Fruit fly (Drosophila melanogaster) whole organism, embryonic: ENCODE measurements around the gene Trpgamma.
A peak's percentile ranks its signal among the peaks of the same experiment; 100 is the strongest.

Experiments used
- BEAF-32 ChIP-seq: fragments of 200-800 bp; sonication (Bioruptor generic); optimal IDR thresholded peaks from 3 replicates; lab custom pipeline; 2017; ENCODE audit warnings: missing biosample characterization, missing genetic modification characterization, mild to moderate bottlenecking, moderate library complexity, missing genetic modification reagents
- CG10462 ChIP-seq: fragments of 200-800 bp; sonication (Bioruptor generic); optimal IDR thresholded peaks from 2 replicates; lab custom pipeline; 2016; ENCODE audit warnings: missing biosample characterization, missing genetic modification characterization
- CG11398 ChIP-seq: fragments of 200-800 bp; sonication (Bioruptor generic); optimal IDR thresholded peaks from 2 replicates; lab custom pipeline; 2016; ENCODE audit warnings: missing biosample characterization, missing genetic modification characterization
- CG12155 ChIP-seq: fragments of 200-800 bp; sonication (Bioruptor generic); optimal IDR thresholded peaks from 3 replicates; lab custom pipeline; 2016; ENCODE audit warnings: missing biosample characterization, missing genetic modification characterization
- CG1233 ChIP-seq: fragments of 200-800 bp; sonication (Bioruptor generic); optimal IDR thresholded peaks from 4 replicates; lab custom pipeline; 2018; ENCODE audit warnings: missing biosample characterization, mild to moderate bottlenecking, missing genetic modification characterization
- CG13894 ChIP-seq: fragments of 200-800 bp; sonication (Bioruptor generic); optimal IDR thresholded peaks from 3 replicates; lab custom pipeline; 2018; ENCODE audit warnings: missing biosample characterization, mild to moderate bottlenecking, missing genetic modification characterization, moderate library complexity
- CG14860 ChIP-seq: fragments of 200-800 bp; sonication (Bioruptor generic); IDR thresholded peaks from 3 replicates; pipeline ENCODE4 v1.3.6; 2022; ENCODE audit warnings: missing biosample characterization, missing genetic modification characterization; ENCODE audit not compliant: partially characterized antibody
- CG15601 ChIP-seq: fragments of 200-800 bp; sonication (Bioruptor generic); optimal IDR thresholded peaks from 3 replicates; lab custom pipeline; 2019; ENCODE audit warnings: missing biosample characterization, mild to moderate bottlenecking, missing genetic modification characterization, moderate library complexity
- CG17829 ChIP-seq: fragments of 200-800 bp; optimal IDR thresholded peaks from 2 replicates; lab custom pipeline; 2019; ENCODE audit warnings: missing biosample characterization, mild to moderate bottlenecking, missing genetic modification characterization, moderate library complexity
- CG1832 ChIP-seq: fragments of 200-800 bp; sonication (Bioruptor generic); optimal IDR thresholded peaks from 2 replicates; lab custom pipeline; 2017; ENCODE audit warnings: missing biosample characterization, mild to moderate bottlenecking, missing genetic modification characterization, inconsistent platforms
- CG18476 ChIP-seq: fragments of 200-800 bp; sonication (Bioruptor generic); optimal IDR thresholded peaks from 2 replicates; lab custom pipeline; 2016; ENCODE audit warnings: missing biosample characterization, mild to moderate bottlenecking, missing genetic modification characterization
- CG2199 ChIP-seq: fragments of 200-800 bp; sonication (Bioruptor generic); IDR thresholded peaks from 3 replicates; pipeline ENCODE4 v1.3.6; 2022; ENCODE audit warnings: missing biosample characterization, missing genetic modification characterization
- CG3281 ChIP-seq: fragments of 200-800 bp; sonication (Bioruptor generic); optimal IDR thresholded peaks from 3 replicates; lab custom pipeline; 2017; ENCODE audit warnings: missing biosample characterization, mild to moderate bottlenecking, missing genetic modification characterization
- CG33213 ChIP-seq: fragments of 200-800 bp; sonication (Bioruptor generic); optimal IDR thresholded peaks from 3 replicates; lab custom pipeline; 2016; ENCODE audit warnings: missing biosample characterization, missing genetic modification characterization
- CG3838 ChIP-seq: fragments of 200-800 bp; sonication (Bioruptor generic); optimal IDR thresholded peaks from 3 replicates; lab custom pipeline; 2016; ENCODE audit warnings: missing biosample characterization, missing genetic modification characterization
- CG4820 ChIP-seq: fragments of 200-800 bp; sonication (Bioruptor generic); optimal IDR thresholded peaks from 3 replicates; lab custom pipeline; 2016; ENCODE audit warnings: missing biosample characterization, missing genetic modification characterization
- CG6272 ChIP-seq: fragments of 200-800 bp; sonication (Bioruptor generic); IDR thresholded peaks from 2 replicates; pipeline ENCODE4 v1.3.6; 2022; ENCODE audit warnings: missing biosample characterization, missing genetic modification characterization
- CG9215 ChIP-seq: fragments of 200-800 bp; sonication (Bioruptor generic); IDR thresholded peaks from 2 replicates; pipeline ENCODE4 v1.3.6; 2022; ENCODE audit warnings: missing biosample characterization, missing genetic modification characterization
- Dfd ChIP-seq, 2 experiments: fragments of >200 bp; optimal IDR thresholded peaks; 2 replicates each; lab custom pipeline; 2017; ENCODE audit warnings: missing biosample characterization in 2 of 2, missing genetic modification characterization in 2 of 2
- Dp ChIP-seq: fragments of 200-800 bp; sonication (Bioruptor generic); optimal IDR thresholded peaks from 2 replicates; lab custom pipeline; 2018; ENCODE audit warnings: missing biosample characterization, mild to moderate bottlenecking, missing genetic modification characterization, moderate library complexity
- Dref ChIP-seq: fragments of 200-800 bp; sonication (Bioruptor generic); IDR thresholded peaks from 2 replicates; pipeline ENCODE4 v1.3.6; 2022; ENCODE audit warnings: missing biosample characterization, missing genetic modification characterization
- ERR ChIP-seq: fragments of 200-800 bp; sonication (Bioruptor generic); optimal IDR thresholded peaks from 2 replicates; lab custom pipeline; 2016; ENCODE audit warnings: missing biosample characterization, missing genetic modification characterization
- Eip74EF ChIP-seq, 2 experiments: fragments of 200-800 bp in 1 of 2; fragments of >200 bp in 1 of 2; sonication (Bioruptor generic) in 1 of 2; optimal IDR thresholded peaks; 2 replicates each; lab custom pipeline; 2017 to 2019; ENCODE audit warnings: missing biosample characterization in 2 of 2, missing genetic modification characterization in 2 of 2, mild to moderate bottlenecking in 1 of 2, moderate library complexity in 1 of 2
- HHEX ChIP-seq: fragments of 200-800 bp; sonication (Bioruptor generic); optimal IDR thresholded peaks from 3 replicates; lab custom pipeline; 2017; ENCODE audit warnings: missing biosample characterization, mild to moderate bottlenecking, missing genetic modification characterization, missing genetic modification reagents
- Hey ChIP-seq: fragments of 200-800 bp; sonication (Bioruptor generic); optimal IDR thresholded peaks from 3 replicates; lab custom pipeline; 2018; ENCODE audit warnings: missing biosample characterization, mild to moderate bottlenecking, missing genetic modification characterization
- Hmr ChIP-seq: fragments of 200-800 bp; sonication (Bioruptor generic); optimal IDR thresholded peaks from 3 replicates; lab custom pipeline; 2017; ENCODE audit warnings: mild to moderate bottlenecking, missing biosample characterization, missing genetic modification reagents, missing genetic modification characterization
- Meics ChIP-seq: fragments of 200-800 bp; sonication (Bioruptor generic); optimal IDR thresholded peaks from 2 replicates; lab custom pipeline; 2017; ENCODE audit warnings: missing biosample characterization, mild to moderate bottlenecking, missing genetic modification characterization
- NK7.1 ChIP-seq: fragments of 200-800 bp; sonication (Bioruptor generic); optimal IDR thresholded peaks from 3 replicates; lab custom pipeline; 2016; ENCODE audit warnings: missing biosample characterization, missing genetic modification characterization
- Nf-YA ChIP-seq: fragments of 200-800 bp; sonication (Bioruptor generic); IDR thresholded peaks from 2 replicates; pipeline ENCODE4 v1.3.6; 2022; ENCODE audit warnings: missing biosample characterization, missing genetic modification characterization
- Poxn ChIP-seq: fragments of 200-800 bp; sonication (Bioruptor generic); IDR thresholded peaks from 2 replicates; pipeline ENCODE4 v1.3.6; 2022; ENCODE audit warnings: missing biosample characterization, missing genetic modification characterization
- Trl ChIP-seq, 3 experiments: fragments of >200 bp in 2 of 3; fragments of 200-800 bp in 1 of 3; sonication (Bioruptor generic) in 1 of 3; optimal IDR thresholded peaks; 2 replicates in 1 of 3; 3 replicates in 2 of 3; lab custom pipeline; 2016 to 2017; ENCODE audit warnings: missing biosample characterization in 1 of 3, missing genetic modification characterization in 1 of 3
- ara ChIP-seq: fragments of 200-800 bp; sonication (Bioruptor generic); IDR thresholded peaks from 2 replicates; pipeline ENCODE4 v1.3.6; 2022; ENCODE audit warnings: missing biosample characterization, missing genetic modification characterization
- dan ChIP-seq: fragments of 200-800 bp; sonication (Bioruptor generic); IDR thresholded peaks from 2 replicates; pipeline ENCODE4 v1.3.6; 2022; ENCODE audit warnings: missing biosample characterization, missing genetic modification characterization
- dm ChIP-seq: fragments of 200-800 bp; sonication (Bioruptor generic); optimal IDR thresholded peaks from 3 replicates; lab custom pipeline; 2016; ENCODE audit warnings: missing biosample characterization, missing genetic modification characterization
- dmrt11E ChIP-seq: fragments of 200-800 bp; sonication (Bioruptor generic); optimal IDR thresholded peaks from 3 replicates; lab custom pipeline; 2018; ENCODE audit warnings: missing biosample characterization, mild to moderate bottlenecking, missing genetic modification characterization, moderate library complexity
- ewg ChIP-seq: fragments of 200-800 bp; sonication (Bioruptor generic); optimal IDR thresholded peaks from 3 replicates; lab custom pipeline; 2017; ENCODE audit warnings: mild to moderate bottlenecking, missing biosample characterization, missing genetic modification reagents, missing genetic modification characterization
- fu2 ChIP-seq: fragments of 200-800 bp; sonication (Bioruptor generic); optimal IDR thresholded peaks from 2 replicates; lab custom pipeline; 2016; ENCODE audit warnings: missing biosample characterization, missing genetic modification characterization
- gsb ChIP-seq: fragments of 200-800 bp; sonication (Bioruptor generic); IDR thresholded peaks from 2 replicates; pipeline ENCODE4 v1.3.6; 2022; ENCODE audit warnings: missing biosample characterization, missing genetic modification characterization
- hb ChIP-seq: fragments of 200-800 bp; sonication (Bioruptor generic); IDR thresholded peaks from 3 replicates; pipeline ENCODE4 v1.3.6; 2022; ENCODE audit warnings: missing biosample characterization, missing genetic modification characterization; ENCODE audit not compliant: partially characterized antibody
- hkb ChIP-seq, 2 experiments: fragments of 200-800 bp in 1 of 2; fragments of >200 bp in 1 of 2; sonication (Bioruptor generic) in 1 of 2; IDR thresholded peaks in 1 of 2; optimal IDR thresholded peaks in 1 of 2; 2 replicates each; pipeline versions ENCODE4 v1.3.6 to Lab custom; 2017 to 2022; ENCODE audit warnings: missing biosample characterization in 1 of 2, missing genetic modification characterization in 1 of 2
- inv ChIP-seq: fragments of 200-800 bp; sonication (Bioruptor generic); IDR thresholded peaks from 2 replicates; pipeline ENCODE4 v1.3.6; 2022; ENCODE audit warnings: missing biosample characterization, missing genetic modification characterization; ENCODE audit not compliant: partially characterized antibody
- mld ChIP-seq: fragments of 200-800 bp; sonication (Bioruptor generic); IDR thresholded peaks from 3 replicates; pipeline ENCODE4 v1.3.6; 2022; ENCODE audit warnings: missing biosample characterization, missing genetic modification characterization; ENCODE audit not compliant: partially characterized antibody
- otp ChIP-seq: fragments of 200-800 bp; sonication (Bioruptor generic); IDR thresholded peaks from 3 replicates; pipeline ENCODE4, ENCODE4 v1.3.6; 2022; ENCODE audit warnings: missing biosample characterization, missing genetic modification characterization
- ranshi ChIP-seq: fragments of 200-800 bp; sonication (Bioruptor generic); IDR thresholded peaks from 2 replicates; pipeline ENCODE4 v1.3.6; 2022; ENCODE audit warnings: missing biosample characterization, missing genetic modification characterization
- rib ChIP-seq: fragments of 200-800 bp; sonication (Bioruptor generic); IDR thresholded peaks from 2 replicates; pipeline ENCODE4 v1.3.6; 2022; ENCODE audit warnings: missing biosample characterization, missing genetic modification characterization
- salm ChIP-seq: fragments of 200-800 bp; sonication (Bioruptor generic); optimal IDR thresholded peaks from 2 replicates; lab custom pipeline; 2018; ENCODE audit warnings: missing biosample characterization, mild to moderate bottlenecking, missing genetic modification characterization
- sens-2 ChIP-seq: fragments of 200-800 bp; sonication (Bioruptor generic); IDR thresholded peaks from 2 replicates; pipeline ENCODE4 v1.3.6; 2022; ENCODE audit warnings: missing biosample characterization, missing genetic modification characterization
- tup ChIP-seq: fragments of 200-800 bp; sonication (Bioruptor generic); optimal IDR thresholded peaks from 2 replicates; lab custom pipeline; 2016; ENCODE audit warnings: missing biosample characterization, mild to moderate bottlenecking, missing genetic modification characterization, moderate library complexity
- zen ChIP-seq: fragments of 200-800 bp; sonication (Bioruptor generic); optimal IDR thresholded peaks from 3 replicates; lab custom pipeline; 2018; ENCODE audit warnings: missing biosample characterization, mild to moderate bottlenecking, missing genetic modification characterization, moderate library complexity

Trpgamma gene

DNA sequence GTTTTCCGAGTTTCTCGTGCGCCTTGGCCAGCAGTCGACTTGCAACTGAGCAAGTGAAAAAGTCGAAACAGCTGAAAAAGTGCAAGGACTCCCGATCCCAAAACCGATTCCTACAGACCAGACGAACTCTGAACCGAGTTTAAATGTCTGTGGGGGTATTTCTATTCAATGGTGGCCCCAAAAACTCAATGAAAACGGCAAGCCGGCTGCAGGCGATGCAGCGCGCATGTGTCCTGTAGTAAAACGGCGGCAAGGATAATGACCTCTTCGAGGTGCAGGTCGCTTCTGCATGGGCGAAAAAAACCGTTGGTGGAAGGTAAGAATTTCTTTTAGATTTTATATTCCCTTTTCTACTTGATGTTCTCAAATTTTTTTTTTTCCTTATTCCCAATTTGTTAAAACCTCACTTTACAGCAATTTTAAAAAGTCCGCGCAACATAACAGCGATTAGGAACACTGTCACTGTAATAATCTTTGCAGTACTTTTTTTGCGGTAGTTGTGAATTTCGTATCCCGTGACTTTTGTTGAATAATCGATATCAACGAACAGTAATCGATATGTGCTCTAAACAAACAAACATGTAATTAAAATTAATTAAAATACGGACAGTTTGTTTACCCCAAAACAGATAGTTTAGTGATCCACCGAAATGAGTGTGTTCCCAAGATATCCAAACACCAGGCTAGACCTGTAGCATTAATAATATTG is at the start of gene Trpgamma, which contains the start of gene her (continued):
- TF ChIP-seq CG1233 (GFP tag; lab: Kevin White, UChicago) (no peak), ERR (no peak), CG14860 (GFP tag; lab: Robert Waterston, UW) (peak; percentile 81), CG15601 (tag; lab: Kevin White, UChicago) (no peak), Meics (no peak), CG1832 (GFP tag; lab: Kevin White, UChicago) (no peak), mld (peak; percentile 70; the same call in 2 of the 3 replicates), hkb (optimal IDR thresholded peaks at IDR 0.05; lab: Kevin White, UChicago) (no peak), hkb (GFP tag; IDR thresholded peaks at IDR 0.05; lab: Robert Waterston, UW) (no peak), Dref (GFP tag; lab: Robert Waterston, UW) (peak; percentile 85), Dfd (GFP tag; optimal IDR thresholded peaks at IDR 0.05; lab: Kevin White, UChicago) (no peak), dm (GFP tag; lab: Kevin White, UChicago) (peak; percentile 8), Hmr (peak; percentile 48), CG2199 (GFP tag; lab: Robert Waterston, UW) (no peak), Dp (peak; percentile 94), ewg (GFP tag; lab: Kevin White, UChicago) (peak; percentile 58), CG11398 (GFP tag; lab: Kevin White, UChicago) (no peak), CG10462 (no peak), BEAF-32 (GFP tag; lab: Kevin White, UChicago) (peak; percentile 90), Hey (no peak), Trl (optimal IDR thresholded peaks at IDR 0.05; lab: Kevin White, UChicago) (no peak), Trl (GFP tag; optimal IDR thresholded peaks at IDR 0.05; lab: Kevin White, UChicago) (no peak), ara (GFP tag; lab: Robert Waterston, UW) (no peak), otp (no peak), gsb (GFP tag; lab: Robert Waterston, UW) (no peak), CG3838 (peak; percentile 7), inv (GFP tag; lab: Robert Waterston, UW) (peak; percentile 85), CG18476 (no peak), CG33213 (GFP tag; lab: Kevin White, UChicago) (peak; percentile 43), dmrt11E (tag; lab: Kevin White, UChicago) (no peak), rib (GFP tag; lab: Robert Waterston, UW) (no peak), CG12155 (GFP tag; lab: Kevin White, UChicago) (peak; percentile 13), fu2 (no peak), Nf-YA (GFP tag; lab: Robert Waterston, UW) (no peak), salm (no peak), CG9215 (GFP tag; lab: Robert Waterston, UW) (no peak), CG6272 (no peak), tup (GFP tag; lab: Kevin White, UChicago) (no peak), CG17829 (tag; lab: Kevin White, UChicago) (peak; percentile 25), CG4820 (GFP tag; lab: Kevin White, UChicago) (no peak), zen (tag; lab: Kevin White, UChicago) (peak; percentile 42), hb (GFP tag; lab: Robert Waterston, UW) (peak; percentile 71), Poxn (GFP tag; lab: Robert Waterston, UW) (no peak), sens-2 (no peak), ranshi (GFP tag; lab: Robert Waterston, UW) (no peak), NK7.1 (GFP tag; lab: Kevin White, UChicago) (no peak), CG13894 (tag; lab: Kevin White, UChicago) (no peak), Eip74EF (GFP tag; optimal IDR thresholded peaks at IDR 0.05; lab: Kevin White, UChicago) (no peak), dan (GFP tag; lab: Robert Waterston, UW) (no peak), HHEX (GFP tag; lab: Kevin White, UChicago) (no peak), CG3281 (GFP tag; lab: Kevin White, UChicago) (no peak)
